Worm (Caenorhabditis elegans): Measurements from ENCODE around the gene K10D11.3.

K10D11.3 gene

ce11 chrIV:12975981-12976380, 10.0 kb downstream of the K10D11.3 start, which contains the start of gene dod-17:
Gene dod-17, plus strand, starts transcription at chrIV:12976303.
- TF ChIP-seq snpc-1.1 (tag; optimal IDR thresholded peaks at IDR 0.05; ENCODE audit: insufficient read depth): no peak

ce11 chrIV:12973336-12973735, 12.6 kb downstream of the K10D11.3 start, which contains the start of gene F55G11.4:
Gene F55G11.4, plus strand, starts transcription at chrIV:12973624.
- TF ChIP-seq Y56A3A.18 (GFP tag; IDR thresholded peaks at IDR 0.05): no peak
- no peak for TF ChIP-seq F49E8.2 (tag; optimal IDR thresholded peaks at IDR 0.05; ENCODE audit: insufficient read depth)
- no peak for TF ChIP-seq egrh-3 (GFP tag; IDR thresholded peaks at IDR 0.05)
- no peak for TF ChIP-seq B0336.3 (GFP tag; IDR thresholded peaks at IDR 0.05)
- TF ChIP-seq K11D2.4 (GFP tag; IDR thresholded peaks at IDR 0.05): no peak
- no peak for TF ChIP-seq gei-17 (GFP tag; optimal IDR thresholded peaks at IDR 0.05)
- TF ChIP-seq lin-40 (tag; optimal IDR thresholded peaks at IDR 0.05): no peak

ce11 chrIV:12972780-12973179, 13.2 kb downstream of the K10D11.3 start:
- TF ChIP-seq lin-40 (tag; optimal IDR thresholded peaks at IDR 0.05): no peak
- no peak for TF ChIP-seq akir-1 (GFP tag; optimal IDR thresholded peaks at IDR 0.05)
- no peak for TF ChIP-seq tlf-1 (GFP tag; optimal IDR thresholded peaks at IDR 0.05)
- TF ChIP-seq nhr-27 (tag; optimal IDR thresholded peaks at IDR 0.05): no peak
- no peak for TF ChIP-seq Y53F4B.3 (GFP tag; IDR thresholded peaks at IDR 0.05)
- no peak for TF ChIP-seq madf-3 (GFP tag; IDR thresholded peaks at IDR 0.05)
- no peak for TF ChIP-seq ztf-25 (GFP tag; IDR thresholded peaks at IDR 0.05)
- no peak for TF ChIP-seq aptf-3 (GFP tag; IDR thresholded peaks at IDR 0.05)
- no peak for TF ChIP-seq gei-17 (GFP tag; optimal IDR thresholded peaks at IDR 0.05)
- no peak for TF ChIP-seq nfya-1 (tag; optimal IDR thresholded peaks at IDR 0.05; ENCODE audit: borderline replicate concordance, insufficient read depth)
- TF ChIP-seq chd-7 (tag; optimal IDR thresholded peaks at IDR 0.05): no peak

- no peak for TF ChIP-seq ccch-3 (GFP tag; optimal IDR thresholded peaks at IDR 0.05)
- TF ChIP-seq ceh-100 (GFP tag; IDR thresholded peaks at IDR 0.05): no peak
- TF ChIP-seq nhr-80 (tag; optimal IDR thresholded peaks at IDR 0.05): peak; percentile 59
These were observed 13.9 kb downstream of the K10D11.3 start for ce11 chrIV:12971994-12972520.

- TF ChIP-seq nhr-27 (tag; optimal IDR thresholded peaks at IDR 0.05) (no peak), fkh-3 (tag; optimal IDR thresholded peaks at IDR 0.05) (no peak), nhr-80 (tag; optimal IDR thresholded peaks at IDR 0.05) (peak; percentile 55)
These were observed 16.8 kb downstream of the K10D11.3 start, which contains the start of gene F55G11.2 for ce11 chrIV:12969141-12969540. Gene F55G11.2, minus strand, starts transcription at chrIV:12969289.

- no peak for TF ChIP-seq hsf-1 (GFP tag; IDR thresholded peaks at IDR 0.05)
- no peak for TF ChIP-seq zim-3 (tag; optimal IDR thresholded peaks at IDR 0.05)
- no peak for TF ChIP-seq ceh-27 (GFP tag; optimal IDR thresholded peaks at IDR 0.05)
- TF ChIP-seq ztf-25 (GFP tag; IDR thresholded peaks at IDR 0.05): no peak
- no peak for TF ChIP-seq B0336.3 (GFP tag; IDR thresholded peaks at IDR 0.05)
- TF ChIP-seq B0019.2 (GFP tag; conservative IDR thresholded peaks at IDR 0.05): no peak
- TF ChIP-seq ceh-79 (tag; optimal IDR thresholded peaks at IDR 0.05): no peak
- TF ChIP-seq mes-4 (tag; optimal IDR thresholded peaks at IDR 0.05): no peak
- TF ChIP-seq F22D6.2 (tag; optimal IDR thresholded peaks at IDR 0.05): no peak
These were observed 18.6 kb downstream of the K10D11.3 start for ce11 chrIV:12967303-12967702.
